Worm (Caenorhabditis elegans): ENCODE results near the gene col-88.

The col-88 gene

ce11 chrIII:67025-67424, 26.2 kb downstream of the col-88 start (continued):
- no peak for TF ChIP-seq hlh-4 (tag; optimal IDR thresholded peaks at IDR 0.05)
- peak in 1 of 2 experiments; percentile 19 for TF ChIP-seq mdl-1 (tag; optimal IDR thresholded peaks at IDR 0.05)
- peak; percentile 74 for TF ChIP-seq fkh-8 (tag; optimal IDR thresholded peaks at IDR 0.05)
- TF ChIP-seq blmp-1 (tag; optimal IDR thresholded peaks at IDR 0.05), result peak; percentile 52
- TF ChIP-seq irx-1 (tag; optimal IDR thresholded peaks at IDR 0.05), result no peak
- TF ChIP-seq nhr-71 (tag; optimal IDR thresholded peaks at IDR 0.05), result peak; percentile 67

ce11 chrIII:69652-70051, 28.8 kb downstream of the col-88 start, which contains the start of gene spt-4:
TSS of gene spt-4 (minus strand) at chrIII:69752.
- TF ChIP-seq nhr-237 (tag; optimal IDR thresholded peaks at IDR 0.05) (no peak), ceh-63 (GFP tag; optimal IDR thresholded peaks at IDR 0.05) (no peak), sox-4 (tag; optimal IDR thresholded peaks at IDR 0.05) (no peak), lin-15B (tag; optimal IDR thresholded peaks at IDR 0.05) (no peak), nhr-11 (tag; optimal IDR thresholded peaks at IDR 0.05) (no peak), efl-1 (optimal IDR thresholded peaks at IDR 0.05) (no peak), efl-1 (GFP tag; optimal IDR thresholded peaks at IDR 0.05 in 1 of 2) (no peak), pax-3 (tag; optimal IDR thresholded peaks at IDR 0.05) (no peak), grh-1 (GFP tag; IDR thresholded peaks at IDR 0.05) (no peak), unc-62 (GFP tag; optimal IDR thresholded peaks at IDR 0.05) (no peak), Y116A8C.19 (tag; optimal IDR thresholded peaks at IDR 0.05; ENCODE audit: borderline replicate concordance) (no peak), nhr-19 (GFP tag; conservative IDR thresholded peaks at IDR 0.05) (no peak), aly-2 (tag; optimal IDR thresholded peaks at IDR 0.05) (no peak), nhr-12 (tag; optimal IDR thresholded peaks at IDR 0.05) (no peak), unc-98 (GFP tag; IDR thresholded peaks at IDR 0.05) (no peak), nhr-20 (tag; optimal IDR thresholded peaks at IDR 0.05) (no peak), nhr-71 (tag; optimal IDR thresholded peaks at IDR 0.05) (no peak)

ce11 chrIII:72078-72477, 31.2 kb downstream of the col-88 start:
- TF ChIP-seq tbx-2 (tag; optimal IDR thresholded peaks at IDR 0.05) (no peak), ceh-82 (tag; optimal IDR thresholded peaks at IDR 0.05) (no peak)

- TF ChIP-seq mab-9 (GFP tag; IDR thresholded peaks at IDR 0.05) (no peak), rnt-1 (tag; optimal IDR thresholded peaks at IDR 0.05) (no peak), grh-1 (GFP tag; IDR thresholded peaks at IDR 0.05) (no peak), efl-1 (optimal IDR thresholded peaks at IDR 0.05) (no peak), efl-1 (GFP tag; optimal IDR thresholded peaks at IDR 0.05 in 1 of 2) (peak in 1 of 2 experiments; percentile 25), aly-2 (tag; optimal IDR thresholded peaks at IDR 0.05) (no peak), jun-1 (tag; optimal IDR thresholded peaks at IDR 0.05) (no peak), nhr-12 (tag; optimal IDR thresholded peaks at IDR 0.05) (no peak), nhr-85 (tag) (peak; percentile 56), lsy-2 (tag; optimal IDR thresholded peaks at IDR 0.05) (no peak), mef-2 (tag; optimal IDR thresholded peaks at IDR 0.05) (no peak), tlp-1 (tag; optimal IDR thresholded peaks at IDR 0.05) (no peak)
Measured at ce11 chrIII:84372-84771, 43.5 kb downstream of the col-88 start.

ce11 chrIII:86316-86715, 45.5 kb downstream of the col-88 start, which contains the start of gene attf-3:
TSS of gene attf-3 (minus strand) at chrIII:86384.
- TF ChIP-seq efl-1 (optimal IDR thresholded peaks at IDR 0.05), result peak; percentile 75 to 81
- peak; percentile 64 to 95 for TF ChIP-seq efl-1 (GFP tag; optimal IDR thresholded peaks at IDR 0.05 in 1 of 2)
- TF ChIP-seq fkh-8 (tag; optimal IDR thresholded peaks at IDR 0.05), result peak; percentile 74
- no peak for TF ChIP-seq ceh-90 (tag; optimal IDR thresholded peaks at IDR 0.05)
- no peak for TF ChIP-seq nhr-28 (tag; optimal IDR thresholded peaks at IDR 0.05)
- TF ChIP-seq ces-1 (GFP tag; optimal IDR thresholded peaks at IDR 0.05), result no peak
- TF ChIP-seq pax-3 (tag; optimal IDR thresholded peaks at IDR 0.05), result no peak
- TF ChIP-seq nhr-71 (tag; optimal IDR thresholded peaks at IDR 0.05), result no peak
- peak; percentile 75 for TF ChIP-seq mep-1 (tag; optimal IDR thresholded peaks at IDR 0.05)
- peak; percentile 79 to 86 for TF ChIP-seq lin-35 (GFP tag; optimal IDR thresholded peaks at IDR 0.05)
- no peak for TF ChIP-seq C34B4.2 (tag; optimal IDR thresholded peaks at IDR 0.05)
- no peak for TF ChIP-seq aha-1 (tag; optimal IDR thresholded peaks at IDR 0.05)
- TF ChIP-seq blmp-1 (tag; optimal IDR thresholded peaks at IDR 0.05), result peak; percentile 67
- TF ChIP-seq rnt-1 (tag; optimal IDR thresholded peaks at IDR 0.05), result peak; percentile 49
- no peak for TF ChIP-seq pqm-1 (tag; optimal IDR thresholded peaks at IDR 0.05)
- TF ChIP-seq lin-13 (GFP tag; optimal IDR thresholded peaks at IDR 0.05), result peak; percentile 39
- peak; percentile 20; the same call in 1 of the 2 replicates for TF ChIP-seq ceh-88 (GFP tag; IDR thresholded peaks at IDR 0.05)
- no peak for TF ChIP-seq alr-1 (tag; optimal IDR thresholded peaks at IDR 0.05; ENCODE audit: borderline replicate concordance)
- no peak for TF ChIP-seq fkh-4 (tag; optimal IDR thresholded peaks at IDR 0.05; ENCODE audit: borderline replicate concordance)
- no peak for TF ChIP-seq tlp-1 (tag; optimal IDR thresholded peaks at IDR 0.05)
- TF ChIP-seq skn-1 (tag; optimal IDR thresholded peaks at IDR 0.05), result peak; percentile 63
- TF ChIP-seq ceh-8 (GFP tag; optimal IDR thresholded peaks at IDR 0.05), result no peak
- peak; percentile 35 for TF ChIP-seq unc-86 (tag; optimal IDR thresholded peaks at IDR 0.05)
- no peak for TF ChIP-seq C04F5.9 (tag; optimal IDR thresholded peaks at IDR 0.05)
